Fruit fly (Drosophila melanogaster): ENCODE data around the gene bai.

Gene bai

dm6 chr3R:25023056-25023455 is 16.1 kb upstream of the bai start, which contains the start of gene beta4GalT7 (continued):
- TF ChIP-seq Hr78 (GFP tag; optimal IDR thresholded peaks at IDR 0.05): no peak
- no peak for TF ChIP-seq CG5245 (GFP tag; optimal IDR thresholded peaks at IDR 0.05)
- TF ChIP-seq cad (GFP tag; optimal IDR thresholded peaks at IDR 0.05): no peak
- TF ChIP-seq CG3407 (GFP tag; optimal IDR thresholded peaks at IDR 0.05): no peak
- TF ChIP-seq CG4328 (GFP tag; optimal IDR thresholded peaks at IDR 0.05): no peak
- TF ChIP-seq Ets97D (GFP tag; optimal IDR thresholded peaks at IDR 0.05): peak; percentile 10
- no peak for TF ChIP-seq luna (GFP tag; optimal IDR thresholded peaks at IDR 0.05)
- no peak for TF ChIP-seq Hmx (GFP tag; optimal IDR thresholded peaks at IDR 0.05)
- peak; percentile 25; the same call in 1 of the 2 replicates for TF ChIP-seq Scr (GFP tag; IDR thresholded peaks at IDR 0.05; ENCODE audit: partially characterized antibody)
- TF ChIP-seq ase (GFP tag; IDR thresholded peaks at IDR 0.05): no peak
- no peak for TF ChIP-seq ems (GFP tag; optimal IDR thresholded peaks at IDR 0.05)
- TF ChIP-seq esg (GFP tag; conservative IDR thresholded peaks at IDR 0.05): no peak
- TF ChIP-seq CG2116 (GFP tag; optimal IDR thresholded peaks at IDR 0.05): peak; percentile 57
- TF ChIP-seq cato (GFP tag; optimal IDR thresholded peaks at IDR 0.05; ENCODE audit: borderline replicate concordance): no peak
- no peak for TF ChIP-seq Rx (GFP tag; IDR thresholded peaks at IDR 0.05)
- no peak for TF ChIP-seq Optix (GFP tag; IDR thresholded peaks at IDR 0.05)
- TF ChIP-seq CG32532 (GFP tag; IDR thresholded peaks at IDR 0.05): no peak
- no peak for TF ChIP-seq CG17568 (GFP tag; optimal IDR thresholded peaks at IDR 0.05)
- TF ChIP-seq abd-A (tag; optimal IDR thresholded peaks at IDR 0.05): no peak
- no peak for TF ChIP-seq CG10543 (GFP tag; optimal IDR thresholded peaks at IDR 0.05)
- TF ChIP-seq CG4617 (GFP tag; optimal IDR thresholded peaks at IDR 0.05; ENCODE audit: borderline replicate concordance): no peak
- TF ChIP-seq Dip3 (GFP tag; optimal IDR thresholded peaks at IDR 0.05): no peak
- peak; percentile 11 for TF ChIP-seq YL-1 (GFP tag; optimal IDR thresholded peaks at IDR 0.05)
- TF ChIP-seq scrt (GFP tag; optimal IDR thresholded peaks at IDR 0.05): no peak
- no peak for TF ChIP-seq CG11456 (GFP tag; IDR thresholded peaks at IDR 0.05)
- no peak for TF ChIP-seq bowl (GFP tag; IDR thresholded peaks at IDR 0.05)
- TF ChIP-seq Fer3 (tag; optimal IDR thresholded peaks at IDR 0.05): no peak
- no peak for TF ChIP-seq lilli (GFP tag; optimal IDR thresholded peaks at IDR 0.05)
- peak; percentile 57 for TF ChIP-seq pzg (GFP tag; optimal IDR thresholded peaks at IDR 0.05)
- TF ChIP-seq gcm2 (GFP tag; optimal IDR thresholded peaks at IDR 0.05): no peak
- TF ChIP-seq Sry-β (GFP tag; optimal IDR thresholded peaks at IDR 0.05): no peak
- no peak for TF ChIP-seq CG6254 (GFP tag; optimal IDR thresholded peaks at IDR 0.05)
- no peak for TF ChIP-seq eve (GFP tag; optimal IDR thresholded peaks at IDR 0.05)
- TF ChIP-seq CG17802 (tag; optimal IDR thresholded peaks at IDR 0.05): no peak
- no peak for TF ChIP-seq CG7987 (GFP tag; optimal IDR thresholded peaks at IDR 0.05)
- no peak for TF ChIP-seq pros (GFP tag; optimal IDR thresholded peaks at IDR 0.05)
- no peak for TF ChIP-seq salm (tag; optimal IDR thresholded peaks at IDR 0.05)
- TF ChIP-seq Camta (GFP tag; optimal IDR thresholded peaks at IDR 0.05): no peak
- TF ChIP-seq Gug (GFP tag; IDR thresholded peaks at IDR 0.05): no peak
- TF ChIP-seq Fer1 (GFP tag; optimal IDR thresholded peaks at IDR 0.05): no peak
- no peak for TF ChIP-seq repo (GFP tag; optimal IDR thresholded peaks at IDR 0.05)
- no peak for TF ChIP-seq CG8944 (GFP tag; optimal IDR thresholded peaks at IDR 0.05)
- no peak for TF ChIP-seq CG14965 (GFP tag; optimal IDR thresholded peaks at IDR 0.05; ENCODE audit: borderline replicate concordance)
- TF ChIP-seq sisA (GFP tag; IDR thresholded peaks at IDR 0.05): no peak
- TF ChIP-seq Trl (optimal IDR thresholded peaks at IDR 0.05): no peak
- no peak for TF ChIP-seq Trl (GFP tag; optimal IDR thresholded peaks at IDR 0.05)
- no peak for TF ChIP-seq ac (GFP tag; optimal IDR thresholded peaks at IDR 0.05)
- no peak for TF ChIP-seq kni (GFP tag; optimal IDR thresholded peaks at IDR 0.05)
- peak; percentile 46 for TF ChIP-seq CG1603 (tag; optimal IDR thresholded peaks at IDR 0.05)
- TF ChIP-seq Spps (tag; optimal IDR thresholded peaks at IDR 0.05): no peak
- TF ChIP-seq CG8281 (tag; optimal IDR thresholded peaks at IDR 0.05): no peak
- TF ChIP-seq dysf (GFP tag; IDR thresholded peaks at IDR 0.05): no peak

Measured in whole organism, embryonic.